Fruit fly (Drosophila melanogaster) whole organism, embryonic: Measurements from ENCODE around the gene CG15741.
A peak's percentile ranks its signal among the peaks of the same experiment; 100 is the strongest.

Experiments
- Asciz ChIP-seq: fragments of 200-800 bp; sonication (Bioruptor generic); optimal IDR thresholded peaks from 2 replicates; lab custom pipeline; 2017; ENCODE audit warnings: missing biosample characterization, mild to moderate bottlenecking, missing genetic modification characterization, missing genetic modification reagents
- Bgb ChIP-seq: fragments of 200-800 bp; sonication (Bioruptor generic); IDR thresholded peaks from 2 replicates; pipeline ENCODE4 v1.3.6; 2022; ENCODE audit warnings: missing biosample characterization, missing genetic modification characterization; ENCODE audit not compliant: partially characterized antibody
- BtbVII ChIP-seq: fragments of 200-800 bp; sonication (Bioruptor generic); optimal IDR thresholded peaks from 3 replicates; lab custom pipeline; 2017; ENCODE audit warnings: missing biosample characterization, mild to moderate bottlenecking, missing genetic modification characterization
- CG11560 ChIP-seq: fragments of 200-800 bp; sonication (Bioruptor generic); IDR thresholded peaks from 3 replicates; pipeline ENCODE4 v1.3.6; 2022; ENCODE audit warnings: missing biosample characterization, missing genetic modification characterization
- CG12659 ChIP-seq: fragments of 200-800 bp; sonication (Bioruptor generic); optimal IDR thresholded peaks from 3 replicates; lab custom pipeline; 2017; ENCODE audit warnings: mild to moderate bottlenecking, missing biosample characterization, missing genetic modification reagents, missing genetic modification characterization
- CG12744 ChIP-seq: fragments of 200-800 bp; sonication (Bioruptor generic); optimal IDR thresholded peaks from 2 replicates; lab custom pipeline; 2016; ENCODE audit warnings: missing biosample characterization, missing genetic modification characterization
- CG14860 ChIP-seq: fragments of 200-800 bp; sonication (Bioruptor generic); IDR thresholded peaks from 3 replicates; pipeline ENCODE4 v1.3.6; 2022; ENCODE audit warnings: missing biosample characterization, missing genetic modification characterization; ENCODE audit not compliant: partially characterized antibody
- CG15479 ChIP-seq: fragments of 200-800 bp; sonication (Bioruptor generic); optimal IDR thresholded peaks from 3 replicates; lab custom pipeline; 2019; ENCODE audit warnings: missing biosample characterization, mild to moderate bottlenecking, missing genetic modification characterization, moderate library complexity
- CG16813 ChIP-seq: fragments of 200-800 bp; sonication (Bioruptor generic); IDR thresholded peaks from 3 replicates; pipeline ENCODE4 v1.3.6; 2022; ENCODE audit warnings: missing biosample characterization, missing genetic modification characterization; ENCODE audit not compliant: partially characterized antibody
- CG1832 ChIP-seq: fragments of 200-800 bp; sonication (Bioruptor generic); optimal IDR thresholded peaks from 2 replicates; lab custom pipeline; 2017; ENCODE audit warnings: missing biosample characterization, mild to moderate bottlenecking, missing genetic modification characterization, inconsistent platforms
- CG3281 ChIP-seq: fragments of 200-800 bp; sonication (Bioruptor generic); optimal IDR thresholded peaks from 3 replicates; lab custom pipeline; 2017; ENCODE audit warnings: missing biosample characterization, mild to moderate bottlenecking, missing genetic modification characterization
- CG34224 ChIP-seq: fragments of 200-800 bp; sonication (Bioruptor generic); IDR thresholded peaks from 3 replicates; pipeline ENCODE4 v1.3.6; 2022; ENCODE audit warnings: missing biosample characterization, missing genetic modification characterization; ENCODE audit not compliant: partially characterized antibody
- CG42726 ChIP-seq: fragments of 200-800 bp; sonication (Bioruptor generic); IDR thresholded peaks from 2 replicates; pipeline ENCODE4 v1.3.6; 2022; ENCODE audit warnings: missing biosample characterization, missing genetic modification characterization; ENCODE audit not compliant: partially characterized antibody
- CG4730 ChIP-seq: fragments of 200-800 bp; sonication (Bioruptor generic); IDR thresholded peaks from 2 replicates; pipeline ENCODE4 v1.3.6; 2022; ENCODE audit warnings: missing biosample characterization, missing genetic modification characterization
- CG5180 ChIP-seq: fragments of 200-800 bp; sonication (Bioruptor generic); optimal IDR thresholded peaks from 3 replicates; lab custom pipeline; 2017; ENCODE audit warnings: missing biosample characterization, missing genetic modification characterization, mild to moderate bottlenecking, moderate library complexity, missing genetic modification reagents
- CG6791 ChIP-seq: fragments of 200-800 bp; sonication (Bioruptor generic); IDR thresholded peaks from 3 replicates; pipeline ENCODE4 v1.3.6; 2022; ENCODE audit warnings: missing biosample characterization, missing genetic modification characterization; ENCODE audit not compliant: partially characterized antibody
- CG7963 ChIP-seq: fragments of 200-800 bp; sonication (Bioruptor generic); IDR thresholded peaks from 3 replicates; pipeline ENCODE4 v1.3.6; 2022; ENCODE audit warnings: missing biosample characterization, missing genetic modification characterization; ENCODE audit not compliant: partially characterized antibody
- CG8478 ChIP-seq: fragments of >200 bp; optimal IDR thresholded peaks from 2 replicates; lab custom pipeline; 2018
- CG9215 ChIP-seq: fragments of 200-800 bp; sonication (Bioruptor generic); IDR thresholded peaks from 2 replicates; pipeline ENCODE4 v1.3.6; 2022; ENCODE audit warnings: missing biosample characterization, missing genetic modification characterization
- CG9727 ChIP-seq: fragments of 200-800 bp; sonication (Bioruptor generic); optimal IDR thresholded peaks from 3 replicates; lab custom pipeline; 2017; ENCODE audit warnings: missing biosample characterization, mild to moderate bottlenecking, missing genetic modification characterization
- D19B ChIP-seq: fragments of 200-800 bp; sonication (Bioruptor generic); optimal IDR thresholded peaks from 2 replicates; lab custom pipeline; 2017; ENCODE audit warnings: missing biosample characterization, mild to moderate bottlenecking, missing genetic modification characterization
- E2f1 ChIP-seq: fragments of 200-800 bp; sonication (Bioruptor generic); IDR thresholded peaks from 2 replicates; pipeline ENCODE4 v1.3.6; 2022; ENCODE audit warnings: missing biosample characterization, missing genetic modification characterization
- HLH4C ChIP-seq: fragments of 200-800 bp; sonication (Bioruptor generic); IDR thresholded peaks from 3 replicates; pipeline ENCODE4 v1.3.6; 2022; ENCODE audit warnings: missing biosample characterization, missing genetic modification characterization; ENCODE audit not compliant: partially characterized antibody
- HmgD ChIP-seq: fragments of 200-800 bp; sonication (Bioruptor generic); optimal IDR thresholded peaks from 3 replicates; lab custom pipeline; 2016; ENCODE audit warnings: missing biosample characterization, missing genetic modification characterization
- Nf-YC ChIP-seq: fragments of 200-800 bp; optimal IDR thresholded peaks from 3 replicates; lab custom pipeline; 2019; ENCODE audit warnings: missing biosample characterization, mild to moderate bottlenecking, missing genetic modification characterization, moderate library complexity
- Oli ChIP-seq: fragments of 200-800 bp; sonication (Bioruptor generic); optimal IDR thresholded peaks from 2 replicates; lab custom pipeline; 2018; ENCODE audit warnings: missing biosample characterization, mild to moderate bottlenecking, missing genetic modification characterization, moderate library complexity
- Ravus ChIP-seq: fragments of 200-800 bp; sonication (Bioruptor generic); IDR thresholded peaks from 2 replicates; pipeline ENCODE4 v1.3.6; 2022; ENCODE audit warnings: missing biosample characterization, missing genetic modification characterization
- Scr ChIP-seq: fragments of 200-800 bp; sonication (Bioruptor generic); IDR thresholded peaks from 2 replicates; pipeline ENCODE4 v1.3.6; 2022; ENCODE audit warnings: missing biosample characterization, missing genetic modification characterization; ENCODE audit not compliant: partially characterized antibody
- Ssrp ChIP-seq: fragments of 200-800 bp; sonication (Bioruptor generic); optimal IDR thresholded peaks from 2 replicates; lab custom pipeline; 2018; ENCODE audit warnings: missing biosample characterization, mild to moderate bottlenecking, missing genetic modification characterization, moderate library complexity
- Trl ChIP-seq, 3 experiments: fragments of >200 bp in 2 of 3; fragments of 200-800 bp in 1 of 3; sonication (Bioruptor generic) in 1 of 3; optimal IDR thresholded peaks; 2 replicates in 1 of 3; 3 replicates in 2 of 3; lab custom pipeline; 2016 to 2017; ENCODE audit warnings: missing biosample characterization in 1 of 3, missing genetic modification characterization in 1 of 3
- bbx ChIP-seq: fragments of 200-800 bp; sonication (Bioruptor generic); IDR thresholded peaks from 2 replicates; pipeline ENCODE4 v1.3.6; 2022; ENCODE audit warnings: missing biosample characterization, missing genetic modification characterization; ENCODE audit not compliant: partially characterized antibody
- btn ChIP-seq: fragments of 200-800 bp; sonication (Bioruptor generic); optimal IDR thresholded peaks from 2 replicates; lab custom pipeline; 2016; ENCODE audit warnings: missing biosample characterization, missing genetic modification characterization
- chinmo ChIP-seq: fragments of 200-800 bp; sonication (Bioruptor generic); IDR thresholded peaks from 4 replicates; pipeline ENCODE4 v1.3.6; 2022; ENCODE audit warnings: missing biosample characterization, missing genetic modification characterization; ENCODE audit not compliant: partially characterized antibody
- disco-r ChIP-seq: fragments of 200-800 bp; sonication (Bioruptor generic); optimal IDR thresholded peaks from 2 replicates; lab custom pipeline; 2016; ENCODE audit warnings: missing biosample characterization, missing genetic modification characterization
- exex ChIP-seq: fragments of 200-800 bp; sonication (Bioruptor generic); optimal IDR thresholded peaks from 4 replicates; lab custom pipeline; 2018; ENCODE audit warnings: missing biosample characterization, mild to moderate bottlenecking, missing genetic modification characterization, moderate library complexity
- gfzf ChIP-seq: fragments of 200-800 bp; sonication (Bioruptor generic); optimal IDR thresholded peaks from 2 replicates; lab custom pipeline; 2016; ENCODE audit warnings: missing biosample characterization, mild to moderate bottlenecking, missing genetic modification characterization, moderate library complexity
- gsb-n ChIP-seq: fragments of 200-800 bp; sonication (Bioruptor generic); optimal IDR thresholded peaks from 3 replicates; lab custom pipeline; 2018; ENCODE audit warnings: missing biosample characterization, mild to moderate bottlenecking, missing genetic modification characterization
- hbn ChIP-seq: fragments of 200-800 bp; sonication (Bioruptor generic); IDR thresholded peaks from 2 replicates; pipeline ENCODE4 v1.3.6; 2022; ENCODE audit warnings: missing biosample characterization, missing genetic modification characterization; ENCODE audit not compliant: partially characterized antibody
- lilli ChIP-seq: fragments of 200-800 bp; sonication (Bioruptor generic); optimal IDR thresholded peaks from 3 replicates; lab custom pipeline; 2016; ENCODE audit warnings: missing biosample characterization, missing genetic modification characterization
- mld ChIP-seq: fragments of 200-800 bp; sonication (Bioruptor generic); IDR thresholded peaks from 3 replicates; pipeline ENCODE4 v1.3.6; 2022; ENCODE audit warnings: missing biosample characterization, missing genetic modification characterization; ENCODE audit not compliant: partially characterized antibody
- nerfin-2 ChIP-seq: fragments of 200-800 bp; sonication (Bioruptor generic); IDR thresholded peaks from 2 replicates; pipeline ENCODE4 v1.3.6; 2022; ENCODE audit warnings: missing biosample characterization, missing genetic modification characterization; ENCODE audit not compliant: partially characterized antibody
- nom ChIP-seq: fragments of 200-800 bp; sonication (Bioruptor generic); optimal IDR thresholded peaks from 2 replicates; lab custom pipeline; 2017; ENCODE audit warnings: missing biosample characterization, missing genetic modification characterization, mild to moderate bottlenecking, moderate library complexity, missing genetic modification reagents
- tin ChIP-seq: fragments of 200-800 bp; sonication (Bioruptor generic); optimal IDR thresholded peaks from 3 replicates; lab custom pipeline; 2016; ENCODE audit warnings: missing biosample characterization, missing genetic modification characterization
- tna ChIP-seq: fragments of 200-800 bp; sonication (Bioruptor generic); IDR thresholded peaks from 2 replicates; pipeline ENCODE4 v1.3.6; 2022; ENCODE audit warnings: missing biosample characterization, missing genetic modification characterization; ENCODE audit not compliant: partially characterized antibody
- vnd ChIP-seq: fragments of 200-800 bp; sonication (Bioruptor generic); IDR thresholded peaks from 3 replicates; pipeline ENCODE4 v1.3.6; 2022; ENCODE audit warnings: missing biosample characterization, missing genetic modification characterization; ENCODE audit not compliant: partially characterized antibody
- zfh1 ChIP-seq: fragments of 200-800 bp; sonication (Bioruptor generic); IDR thresholded peaks from 3 replicates; pipeline ENCODE4 v1.3.6; 2022; ENCODE audit warnings: missing biosample characterization, missing genetic modification characterization
- zfh2 ChIP-seq: fragments of 200-800 bp; sonication (Bioruptor generic); optimal IDR thresholded peaks from 2 replicates; lab custom pipeline; 2016; ENCODE audit warnings: missing biosample characterization, missing genetic modification characterization

CG15741 gene

DNA sequence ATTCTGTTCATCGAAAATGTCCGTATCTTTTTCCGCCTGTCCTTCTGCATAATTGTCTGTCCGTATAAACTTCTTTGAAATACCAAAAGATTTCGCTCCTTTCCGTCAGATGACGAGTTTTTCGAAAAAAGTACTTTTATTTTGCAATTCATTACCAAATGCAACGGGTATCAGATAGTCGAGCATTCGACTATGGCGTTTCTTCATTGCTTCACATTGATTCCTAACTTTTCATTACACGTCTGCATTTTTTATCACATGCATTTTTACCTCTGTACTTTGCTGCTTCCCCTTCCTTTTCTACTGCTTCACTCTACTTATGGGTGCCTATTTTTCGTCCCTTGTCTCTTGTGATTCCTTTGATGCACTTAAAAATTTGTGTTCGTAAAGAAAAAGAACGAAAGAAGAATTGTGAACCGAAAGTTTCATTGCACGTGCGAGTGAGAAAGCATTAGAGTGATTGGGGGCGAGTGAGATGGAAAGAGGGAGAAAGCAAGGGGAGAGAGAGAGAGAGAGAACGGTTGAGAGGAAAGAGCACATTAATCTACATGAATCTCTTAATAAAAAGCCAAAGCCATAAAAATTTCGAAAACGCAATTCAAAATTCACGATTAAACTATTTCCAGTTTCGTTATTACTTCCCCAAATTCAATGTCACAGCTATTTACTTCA is 9.4 kb downstream of the CG15741 start:
- TF ChIP-seq btn (GFP tag; lab: Kevin White, UChicago), result no peak
- 0 out of 2 replicates have a peak, but pooled peaks have one; percentile 14 for TF ChIP-seq bbx (GFP tag; lab: Robert Waterston, UW)
- no peak for TF ChIP-seq CG11560
- TF ChIP-seq CG16813 (GFP tag; lab: Robert Waterston, UW), result peak; percentile 50
- TF ChIP-seq CG7963 (GFP tag; lab: Robert Waterston, UW), result 0 out of 3 replicates have a peak, but pooled peaks have one; percentile 25
- TF ChIP-seq BtbVII, result no peak
- no peak for TF ChIP-seq Asciz (GFP tag; lab: Kevin White, UChicago)
- TF ChIP-seq disco-r (GFP tag; lab: Kevin White, UChicago), result no peak
- TF ChIP-seq Ssrp, result no peak
- TF ChIP-seq CG6791 (GFP tag; lab: Robert Waterston, UW), result peak; percentile 61; the same call in 1 of the 3 replicates
- TF ChIP-seq Bgb (GFP tag; lab: Robert Waterston, UW), result peak; percentile 40; the same call in 1 of the 2 replicates
- TF ChIP-seq CG34224 (GFP tag; lab: Robert Waterston, UW), result 0 out of 3 replicates have a peak, but pooled peaks have one; percentile 31
- no peak for TF ChIP-seq gsb-n (tag; lab: Kevin White, UChicago)
- peak; percentile 59; the same call in 1 of the 2 replicates for TF ChIP-seq tna (GFP tag; lab: Robert Waterston, UW)
- no peak for TF ChIP-seq CG9215
- 0 out of 2 replicates have a peak, but pooled peaks have one; percentile 46 for TF ChIP-seq nerfin-2 (GFP tag; lab: Robert Waterston, UW)
- TF ChIP-seq Trl (optimal IDR thresholded peaks at IDR 0.05; lab: Kevin White, UChicago), result peak; percentile 20 to 21
- no peak for TF ChIP-seq Trl (GFP tag; optimal IDR thresholded peaks at IDR 0.05; lab: Kevin White, UChicago)
- TF ChIP-seq D19B (GFP tag; lab: Kevin White, UChicago), result peak; percentile 30
- TF ChIP-seq HLH4C, result peak; percentile 85
- no peak for TF ChIP-seq Ravus (GFP tag; lab: Robert Waterston, UW)
- TF ChIP-seq HmgD (GFP tag; lab: Kevin White, UChicago), result no peak
- TF ChIP-seq mld (GFP tag; lab: Robert Waterston, UW), result 0 out of 3 replicates have a peak, but pooled peaks have one; percentile 20
- 0 out of 3 replicates have a peak, but pooled peaks have one; percentile 27 for TF ChIP-seq vnd (GFP tag; lab: Robert Waterston, UW)
- peak; percentile 78 for TF ChIP-seq CG14860 (GFP tag; lab: Robert Waterston, UW)
- 0 out of 4 replicates have a peak, but pooled peaks have one; percentile 27 for TF ChIP-seq chinmo (GFP tag; lab: Robert Waterston, UW)
- TF ChIP-seq Scr, result peak; percentile 22; the same call in 1 of the 2 replicates
- peak; percentile 64 for TF ChIP-seq CG8478 (lab: Kevin White, UChicago)
- TF ChIP-seq gfzf, result no peak
- TF ChIP-seq CG1832 (GFP tag; lab: Kevin White, UChicago), result peak; percentile 81
- no peak for TF ChIP-seq tin (GFP tag; lab: Kevin White, UChicago)
- TF ChIP-seq, all 482 proteins: peak for 18

DNA sequence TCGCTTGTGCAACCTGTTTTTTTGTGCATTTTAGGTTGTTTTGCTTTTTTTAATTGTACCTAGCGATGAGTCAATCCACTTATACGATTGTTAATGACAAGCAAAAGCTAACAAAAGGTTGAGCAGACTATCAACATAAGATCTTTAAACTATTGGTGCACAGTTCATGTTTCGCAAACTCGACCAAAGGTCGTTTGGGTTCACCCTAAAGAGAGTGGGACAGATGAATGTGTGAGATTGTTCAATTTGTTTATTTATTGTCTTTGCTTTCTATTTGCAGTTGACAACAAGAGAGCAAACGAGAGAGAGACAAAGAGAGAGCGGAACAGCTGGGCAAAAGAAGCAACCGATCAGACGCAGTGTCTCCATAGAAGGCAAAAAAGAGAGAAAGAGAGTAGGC is 14.8 kb downstream of the CG15741 start:
- no peak for TF ChIP-seq lilli (GFP tag; lab: Kevin White, UChicago)
- TF ChIP-seq CG5180 (GFP tag; lab: Kevin White, UChicago), result no peak
- no peak for TF ChIP-seq Oli (tag; lab: Kevin White, UChicago)
- no peak for TF ChIP-seq CG42726 (GFP tag; lab: Robert Waterston, UW)
- no peak for TF ChIP-seq CG12659 (GFP tag; lab: Kevin White, UChicago)
- TF ChIP-seq E2f1 (GFP tag; lab: Robert Waterston, UW), result no peak
- no peak for TF ChIP-seq zfh1 (GFP tag; lab: Robert Waterston, UW)
- TF ChIP-seq CG3281, result no peak
- TF ChIP-seq Nf-YC (tag; lab: Kevin White, UChicago), result no peak
- no peak for TF ChIP-seq hbn (GFP tag; lab: Robert Waterston, UW)
- TF ChIP-seq exex (tag; lab: Kevin White, UChicago), result no peak
- peak; percentile 10 for TF ChIP-seq CG9727 (GFP tag; lab: Kevin White, UChicago)
- peak; percentile 33 for TF ChIP-seq CG15479 (GFP tag; lab: Kevin White, UChicago)
- no peak for TF ChIP-seq CG4730 (GFP tag; lab: Robert Waterston, UW)
- TF ChIP-seq zfh2 (GFP tag; lab: Kevin White, UChicago), result no peak
- TF ChIP-seq nom, result peak; percentile 70
- no peak for TF ChIP-seq CG12744 (GFP tag; lab: Kevin White, UChicago)
